Worm (Caenorhabditis elegans) whole organism, L1 larva: ENCODE data around the gene mvb-12.

Experiments used
- C04F5.9 ChIP-seq: sonication (generic microtip); optimal IDR thresholded peaks from 2 replicates; lab custom pipeline; 2016; ENCODE audit warnings: missing genetic modification characterization, missing compliant biosample characterization
- C16A3.4 ChIP-seq: fragments of 150-350 bp; optimal IDR thresholded peaks from 2 replicates; lab custom pipeline; 2014; ENCODE audit warnings: missing biosample characterization, missing genetic modification characterization
- alr-1 ChIP-seq: fragments of 200-800 bp; sonication (Bioruptor generic); optimal IDR thresholded peaks from 2 replicates; lab custom pipeline; 2018; ENCODE audit warnings: borderline replicate concordance, mild to moderate bottlenecking, missing genetic modification characterization, missing compliant biosample characterization
- aly-2 ChIP-seq: fragments of 150-350 bp; optimal IDR thresholded peaks from 2 replicates; lab custom pipeline; 2014; ENCODE audit warnings: missing biosample characterization, missing genetic modification characterization
- ces-1 ChIP-seq: fragments of 150-350 bp; optimal IDR thresholded peaks from 2 replicates; lab custom pipeline; 2014; ENCODE audit warnings: missing biosample characterization, missing genetic modification reagents, missing genetic modification characterization
- efl-1 ChIP-seq, 4 experiments: fragments of 150-350 bp; optimal IDR thresholded peaks in 3 of 4; peaks in 1 of 4; 1 replicate in 1 of 4; 2 replicates in 3 of 4; lab custom pipeline; 2014; ENCODE audit warnings: missing biosample characterization in 2 of 4, missing genetic modification characterization in 2 of 4, missing genetic modification reagents in 2 of 4
- egl-13 ChIP-seq: sonication (generic microtip); optimal IDR thresholded peaks from 2 replicates; lab custom pipeline; 2016; ENCODE audit warnings: missing genotype, missing genetic modification reagents, missing genetic modification characterization, missing compliant biosample characterization
- elt-2 ChIP-seq: sonication (generic microtip); optimal IDR thresholded peaks from 2 replicates; lab custom pipeline; 2016; ENCODE audit warnings: missing genetic modification characterization, mild to moderate bottlenecking, inconsistent platforms, missing compliant biosample characterization, missing genetic modification reagents
- elt-3 ChIP-seq, 6 experiments: fragments of 150-350 bp in 1 of 6; sonication (generic microtip); optimal IDR thresholded peaks; 2 replicates each; lab custom pipeline; 2017 to 2018; ENCODE audit warnings: missing biosample characterization in 6 of 6, missing genetic modification characterization in 6 of 6, inconsistent platforms in 1 of 6
- fkh-10 ChIP-seq: sonication (generic microtip); optimal IDR thresholded peaks from 2 replicates; lab custom pipeline; 2017; ENCODE audit warnings: missing biosample characterization, missing genetic modification reagents, missing genetic modification characterization
- fkh-8 ChIP-seq: sonication (generic microtip); optimal IDR thresholded peaks from 2 replicates; lab custom pipeline; 2016; ENCODE audit warnings: mild to moderate bottlenecking, missing genetic modification characterization, missing compliant biosample characterization
- fos-1 ChIP-seq: fragments of 150-350 bp; optimal IDR thresholded peaks from 2 replicates; lab custom pipeline; 2014; ENCODE audit warnings: missing biosample characterization, missing genetic modification characterization
- hpl-2 ChIP-seq: fragments of 150-350 bp; optimal IDR thresholded peaks from 2 replicates; lab custom pipeline; 2014; ENCODE audit warnings: missing biosample characterization, missing genetic modification reagents, missing genetic modification characterization
- irx-1 ChIP-seq: sonication (generic microtip); optimal IDR thresholded peaks from 2 replicates; lab custom pipeline; 2016; ENCODE audit warnings: missing genetic modification characterization, missing compliant biosample characterization
- lin-13 ChIP-seq: fragments of 150-350 bp; optimal IDR thresholded peaks from 2 replicates; lab custom pipeline; 2014; ENCODE audit warnings: missing biosample characterization, missing genetic modification reagents, missing genetic modification characterization
- lin-14 ChIP-seq: fragments of 200-800 bp; sonication (Bioruptor generic); optimal IDR thresholded peaks from 2 replicates; lab custom pipeline; 2018; ENCODE audit warnings: mild to moderate bottlenecking, missing genetic modification characterization, moderate library complexity, missing compliant biosample characterization
- lin-15B ChIP-seq: fragments of 150-350 bp; sonication (generic microtip); optimal IDR thresholded peaks from 3 replicates; lab custom pipeline; 2014; ENCODE audit warnings: missing biosample characterization, missing genetic modification characterization
- lin-35 ChIP-seq, 2 experiments: fragments of 150-350 bp; optimal IDR thresholded peaks; 2 replicates each; lab custom pipeline; 2014; ENCODE audit warnings: missing biosample characterization in 2 of 2, missing genetic modification characterization in 2 of 2, missing genetic modification reagents in 2 of 2
- lin-39 ChIP-seq: fragments of 150-350 bp; optimal IDR thresholded peaks from 2 replicates; lab custom pipeline; 2014; ENCODE audit warnings: missing biosample characterization, missing genetic modification reagents, missing genetic modification characterization
- lsy-2 ChIP-seq, 2 experiments: fragments of 150-350 bp; optimal IDR thresholded peaks; 2 replicates each; lab custom pipeline; 2014; ENCODE audit warnings: missing biosample characterization in 2 of 2, missing genetic modification characterization in 2 of 2
- mab-9 ChIP-seq: fragments of 200-800 bp; sonication (Bioruptor generic); IDR thresholded peaks from 2 replicates; pipeline ENCODE4 v1.3.6; 2022; ENCODE audit warnings: missing genetic modification reagents, missing genetic modification characterization, missing compliant biosample characterization
- mdl-1 ChIP-seq, 2 experiments: fragments of 150-350 bp; optimal IDR thresholded peaks; 2 replicates each; lab custom pipeline; 2014 to 2017; ENCODE audit warnings: missing biosample characterization in 2 of 2, missing genetic modification characterization in 2 of 2, inconsistent platforms in 1 of 2
- nhr-11 ChIP-seq: fragments of 150-350 bp; optimal IDR thresholded peaks from 2 replicates; lab custom pipeline; 2014; ENCODE audit warnings: missing biosample characterization, missing genetic modification characterization
- nhr-12 ChIP-seq: sonication (generic microtip); optimal IDR thresholded peaks from 2 replicates; lab custom pipeline; 2017; ENCODE audit warnings: missing biosample characterization, missing genetic modification characterization
- nhr-19 ChIP-seq: fragments of 200-800 bp; sonication (Bioruptor generic); conservative IDR thresholded peaks from 2 replicates; pipeline ENCODE4 v1.3.6; 2022; ENCODE audit warnings: missing genetic modification characterization, missing compliant biosample characterization
- nhr-20 ChIP-seq: sonication (generic microtip); optimal IDR thresholded peaks from 2 replicates; lab custom pipeline; 2016; ENCODE audit warnings: mild to moderate bottlenecking, missing genetic modification characterization, missing compliant biosample characterization
- nhr-47 ChIP-seq: sonication (generic microtip); optimal IDR thresholded peaks from 2 replicates; lab custom pipeline; 2016; ENCODE audit warnings: mild to moderate bottlenecking, missing genetic modification characterization, moderate library complexity, missing compliant biosample characterization
- nhr-71 ChIP-seq: sonication (generic microtip); optimal IDR thresholded peaks from 2 replicates; lab custom pipeline; 2016; ENCODE audit warnings: mild to moderate bottlenecking, missing genetic modification characterization, moderate library complexity, missing compliant biosample characterization
- nhr-77 ChIP-seq: fragments of 150-350 bp; optimal IDR thresholded peaks from 2 replicates; lab custom pipeline; 2014; ENCODE audit warnings: missing biosample characterization, missing genetic modification characterization
- nhr-85 ChIP-seq: sonication (generic microtip); peaks from one replicate; lab custom pipeline; 2016; ENCODE audit warnings: missing genetic modification characterization, inconsistent platforms, missing compliant biosample characterization
- nhr-90 ChIP-seq: sonication (generic microtip); optimal IDR thresholded peaks from 2 replicates; lab custom pipeline; 2016; ENCODE audit warnings: mild to moderate bottlenecking, missing genetic modification characterization, missing compliant biosample characterization; ENCODE audit not compliant: poor library complexity
- pax-3 ChIP-seq: fragments of 200-800 bp; sonication (Bioruptor generic); optimal IDR thresholded peaks from 2 replicates; lab custom pipeline; 2018; ENCODE audit warnings: mild to moderate bottlenecking, missing genetic modification characterization, moderate library complexity, missing compliant biosample characterization
- skn-1 ChIP-seq: fragments of 150-350 bp; optimal IDR thresholded peaks from 2 replicates; lab custom pipeline; 2014; ENCODE audit warnings: missing biosample characterization, missing genetic modification characterization
- snpc-4 ChIP-seq: fragments of 150-350 bp; optimal IDR thresholded peaks from 2 replicates; lab custom pipeline; 2014; ENCODE audit warnings: missing biosample characterization, missing genetic modification characterization
- snu-23 ChIP-seq: sonication (generic microtip); optimal IDR thresholded peaks from 2 replicates; lab custom pipeline; 2016; ENCODE audit warnings: missing genetic modification characterization, missing compliant biosample characterization
- sptf-1 ChIP-seq: fragments of 150-350 bp; optimal IDR thresholded peaks from 2 replicates; lab custom pipeline; 2014; ENCODE audit warnings: missing biosample characterization, missing genetic modification characterization
- sup-37 ChIP-seq: fragments of 200-800 bp; sonication (Bioruptor generic); optimal IDR thresholded peaks from 2 replicates; lab custom pipeline; 2018; ENCODE audit warnings: mild to moderate bottlenecking, missing genetic modification characterization, missing compliant biosample characterization
- tbx-2 ChIP-seq: sonication (generic microtip); optimal IDR thresholded peaks from 2 replicates; lab custom pipeline; 2016; ENCODE audit warnings: missing genetic modification characterization, missing compliant biosample characterization
- tlp-1 ChIP-seq: fragments of 150-350 bp; optimal IDR thresholded peaks from 2 replicates; lab custom pipeline; 2014; ENCODE audit warnings: missing biosample characterization, missing genetic modification characterization
- unc-130 ChIP-seq: fragments of 150-350 bp; optimal IDR thresholded peaks from 2 replicates; lab custom pipeline; 2017; ENCODE audit warnings: missing biosample characterization, missing genetic modification characterization, inconsistent platforms
- unc-30 ChIP-seq: sonication (generic microtip); optimal IDR thresholded peaks from 2 replicates; lab custom pipeline; 2017; ENCODE audit warnings: missing biosample characterization, missing genetic modification characterization
- unc-86 ChIP-seq: sonication (generic microtip); optimal IDR thresholded peaks from 2 replicates; lab custom pipeline; 2016; ENCODE audit warnings: missing genetic modification characterization, missing compliant biosample characterization
- unc-98 ChIP-seq: fragments of 200-800 bp; sonication (Bioruptor generic); IDR thresholded peaks from 2 replicates; pipeline ENCODE4 v1.3.6; 2022; ENCODE audit warnings: missing genetic modification characterization, missing compliant biosample characterization
- zag-1 ChIP-seq: fragments of 150-350 bp; optimal IDR thresholded peaks from 2 replicates; lab custom pipeline; 2014; ENCODE audit warnings: missing biosample characterization, missing genetic modification characterization
- zip-4 ChIP-seq: fragments of 200-800 bp; sonication (Bioruptor generic); optimal IDR thresholded peaks from 2 replicates; lab custom pipeline; 2018; ENCODE audit warnings: mild to moderate bottlenecking, missing genetic modification characterization, moderate library complexity, missing compliant biosample characterization
- ztf-4 ChIP-seq: fragments of 150-350 bp; optimal IDR thresholded peaks from 2 replicates; lab custom pipeline; 2014; ENCODE audit warnings: missing biosample characterization, missing genetic modification characterization

mvb-12 gene

ce11 chrIV:7841218-7841617 lies 10.9 kb downstream of the mvb-12 start:
- TF ChIP-seq sptf-1 (tag; lab: Kevin White, UChicago) (no peak), lin-14 (GFP tag; lab: Kevin White, UChicago) (peak; percentile 7), egl-13 (tag; lab: Kevin White, UChicago) (no peak), efl-1 (optimal IDR thresholded peaks at IDR 0.05; lab: Kevin White, UChicago) (no peak), efl-1 (GFP tag; optimal IDR thresholded peaks at IDR 0.05 in 1 of 2; lab: Kevin White, UChicago) (peak in 1 of 2 experiments; percentile 82), lin-15B (tag; lab: Kevin White, UChicago) (no peak), elt-2 (tag; lab: Kevin White, UChicago) (peak; percentile 80), lin-35 (GFP tag; optimal IDR thresholded peaks at IDR 0.05; lab: Kevin White, UChicago) (peak in 1 of 2 experiments; percentile 47)
- TF ChIP-seq, all 84 proteins: peak for 4

ce11 chrIV:7844333-7844973 lies 14.1 kb downstream of the mvb-12 start:
- TF ChIP-seq sup-37 (no peak), alr-1 (tag; lab: Kevin White, UChicago) (no peak), C16A3.4 (tag; lab: Kevin White, UChicago) (no peak), nhr-71 (tag; lab: Kevin White, UChicago) (peak; percentile 27), efl-1 (optimal IDR thresholded peaks at IDR 0.05; lab: Kevin White, UChicago) (no peak), efl-1 (GFP tag; optimal IDR thresholded peaks at IDR 0.05 in 1 of 2; lab: Kevin White, UChicago) (peak in 1 of 2 experiments; percentile 1), nhr-20 (tag; lab: Kevin White, UChicago) (peak; percentile 15), lin-14 (GFP tag; lab: Kevin White, UChicago) (peak; percentile 36), C04F5.9 (tag; lab: Kevin White, UChicago) (no peak), lin-13 (GFP tag; lab: Kevin White, UChicago) (no peak), lin-35 (GFP tag; optimal IDR thresholded peaks at IDR 0.05; lab: Kevin White, UChicago) (peak in 1 of 2 experiments; percentile 42), elt-2 (tag; lab: Kevin White, UChicago) (peak; percentile 86), snu-23 (GFP tag; lab: Kevin White, UChicago) (peak; percentile 20), elt-3 (tag; optimal IDR thresholded peaks at IDR 0.05; lab: Kevin White, UChicago) (peak in 2 of 6 experiments; percentile 23 to 40), nhr-85 (peak; percentile 55)

ce11 chrIV:7845585-7845984 lies 15.3 kb downstream of the mvb-12 start:
- peak; percentile 70 for TF ChIP-seq irx-1 (tag; lab: Kevin White, UChicago)
- no peak for TF ChIP-seq unc-98 (GFP tag; lab: Robert Waterston, UW)
- no peak for TF ChIP-seq C16A3.4 (tag; lab: Kevin White, UChicago)
- TF ChIP-seq zag-1 (tag; lab: Kevin White, UChicago): no peak
- no peak for TF ChIP-seq unc-30 (tag; lab: Kevin White, UChicago)
- TF ChIP-seq zip-4 (GFP tag; lab: Kevin White, UChicago): no peak
- peak; percentile 43 for TF ChIP-seq snpc-4
- TF ChIP-seq lin-39: no peak
- peak; percentile 21 for TF ChIP-seq nhr-77
- peak; percentile 56 for TF ChIP-seq mab-9 (GFP tag; lab: Robert Waterston, UW)
- TF ChIP-seq hpl-2 (GFP tag; lab: Kevin White, UChicago): no peak
- TF ChIP-seq nhr-11: no peak
- peak; percentile 62 to 66 for TF ChIP-seq lsy-2 (tag; optimal IDR thresholded peaks at IDR 0.05; lab: Kevin White, UChicago)
- peak; percentile 67 for TF ChIP-seq nhr-90 (tag; lab: Kevin White, UChicago)
- peak; percentile 66 for TF ChIP-seq egl-13 (tag; lab: Kevin White, UChicago)
- peak; percentile 46 for TF ChIP-seq pax-3 (tag; lab: Kevin White, UChicago)
- peak; percentile 73 for TF ChIP-seq nhr-19 (GFP tag; lab: Robert Waterston, UW)
- no peak for TF ChIP-seq nhr-12 (tag; lab: Kevin White, UChicago)
- TF ChIP-seq skn-1 (tag; lab: Kevin White, UChicago): peak; percentile 76
- TF ChIP-seq aly-2 (tag; lab: Kevin White, UChicago): no peak
- TF ChIP-seq fkh-10 (GFP tag; lab: Kevin White, UChicago): peak; percentile 41
- TF ChIP-seq fos-1 (tag; lab: Kevin White, UChicago): peak; percentile 41
- no peak for TF ChIP-seq unc-130 (tag; lab: Kevin White, UChicago)
- peak; percentile 89 for TF ChIP-seq nhr-85
- no peak for TF ChIP-seq ces-1 (GFP tag; lab: Kevin White, UChicago)
- peak; percentile 76 for TF ChIP-seq tbx-2 (tag; lab: Kevin White, UChicago)
- TF ChIP-seq fkh-8: peak; percentile 85
- peak in 3 of 6 experiments; percentile 22 to 31 (median 31) for TF ChIP-seq elt-3 (tag; optimal IDR thresholded peaks at IDR 0.05; lab: Kevin White, UChicago)
- TF ChIP-seq nhr-47: peak; percentile 82
- peak; percentile 81 for TF ChIP-seq unc-86 (tag; lab: Kevin White, UChicago)
- TF ChIP-seq alr-1 (tag; lab: Kevin White, UChicago): no peak
- TF ChIP-seq ztf-4: peak; percentile 61
- no peak for TF ChIP-seq tlp-1
- TF ChIP-seq mdl-1 (tag; optimal IDR thresholded peaks at IDR 0.05; lab: Kevin White, UChicago): peak in 1 of 2 experiments; percentile 81
- TF ChIP-seq nhr-20 (tag; lab: Kevin White, UChicago): peak; percentile 78
